Fruit fly (Drosophila melanogaster) whole organism, wandering third instar larva: ENCODE measurements around the gene CG31808.

ENCODE experiments used
- Abd-B ChIP-seq: fragments of >200 bp; optimal IDR thresholded peaks from 2 replicates; lab custom pipeline; 2017; ENCODE audit warnings: missing biosample characterization, missing genetic modification characterization
- CG32264 ChIP-seq: fragments of 200-800 bp; sonication (Bioruptor generic); optimal IDR thresholded peaks from 2 replicates; lab custom pipeline; 2016; ENCODE audit warnings: missing biosample characterization, missing genetic modification characterization
- CG9705 ChIP-seq: fragments of 200-800 bp; sonication (Bioruptor generic); optimal IDR thresholded peaks from 2 replicates; lab custom pipeline; 2018; ENCODE audit warnings: missing biosample characterization, mild to moderate bottlenecking, missing genetic modification characterization
- CrebA ChIP-seq: fragments of 200-800 bp; sonication (Bioruptor generic); optimal IDR thresholded peaks from 2 replicates; lab custom pipeline; 2016; ENCODE audit warnings: missing biosample characterization, mild to moderate bottlenecking, missing genetic modification characterization, borderline replicate concordance
- Dfd ChIP-seq: fragments of >200 bp; optimal IDR thresholded peaks from 2 replicates; lab custom pipeline; 2017; ENCODE audit warnings: missing biosample characterization, missing genetic modification characterization
- Dif ChIP-seq: fragments of 200-275, 200-300 bp; sonication (Bioruptor generic); optimal IDR thresholded peaks from 2 replicates; lab custom pipeline; 2018; ENCODE audit warnings: missing biosample characterization, missing genetic modification characterization; ENCODE audit not compliant: partially characterized antibody
- HLH106 ChIP-seq: fragments of 200-800 bp; optimal IDR thresholded peaks from 3 replicates; lab custom pipeline; 2019; ENCODE audit warnings: missing biosample characterization, mild to moderate bottlenecking, missing genetic modification characterization, moderate library complexity
- Hnf4 ChIP-seq: fragments of 200-800 bp; sonication (Bioruptor generic); optimal IDR thresholded peaks from 2 replicates; lab custom pipeline; 2016; ENCODE audit warnings: missing biosample characterization, mild to moderate bottlenecking, missing genetic modification characterization
- Hr78 ChIP-seq: fragments of >200 bp; optimal IDR thresholded peaks from 2 replicates; lab custom pipeline; 2017; ENCODE audit warnings: missing biosample characterization, missing genetic modification characterization
- Jra ChIP-seq: sonication (Bioruptor generic); optimal IDR thresholded peaks from 2 replicates; lab custom pipeline; 2016; ENCODE audit warnings: missing biosample characterization, missing genetic modification characterization
- Mio ChIP-seq: sonication (Bioruptor generic); optimal IDR thresholded peaks from 2 replicates; lab custom pipeline; 2016; ENCODE audit warnings: missing biosample characterization, missing genetic modification characterization
- Myc ChIP-seq: fragments of >200 bp; optimal IDR thresholded peaks from 2 replicates; lab custom pipeline; 2017
- OdsH ChIP-seq: fragments of 200-800 bp; sonication (Bioruptor generic); optimal IDR thresholded peaks from 2 replicates; lab custom pipeline; 2016; ENCODE audit warnings: missing biosample characterization, mild to moderate bottlenecking, missing genetic modification characterization
- Rel ChIP-seq, 2 experiments: fragments of 200-800 bp; sonication (Bioruptor generic) in 1 of 2; optimal IDR thresholded peaks; 2 replicates in 1 of 2; 3 replicates in 1 of 2; lab custom pipeline; 2016 to 2019; ENCODE audit warnings: mild to moderate bottlenecking in 2 of 2, missing biosample characterization in 2 of 2, missing genetic modification characterization in 2 of 2, moderate library complexity in 1 of 2
- Sp1 ChIP-seq: fragments of 200-800 bp; sonication (Bioruptor generic); optimal IDR thresholded peaks from 3 replicates; lab custom pipeline; 2019; ENCODE audit warnings: missing biosample characterization, mild to moderate bottlenecking, missing genetic modification characterization, moderate library complexity
- Vsx2 ChIP-seq: fragments of 200-300, 225-300 bp; sonication (Bioruptor generic); optimal IDR thresholded peaks from 2 replicates; lab custom pipeline; 2018; ENCODE audit warnings: missing biosample characterization, missing genetic modification characterization; ENCODE audit not compliant: partially characterized antibody
- br ChIP-seq: fragments of 200-800 bp; sonication (Bioruptor generic); optimal IDR thresholded peaks from 2 replicates; lab custom pipeline; 2016; ENCODE audit warnings: missing biosample characterization, missing genetic modification characterization
- brk ChIP-seq: fragments of 200-800 bp; sonication (Bioruptor generic); optimal IDR thresholded peaks from 2 replicates; lab custom pipeline; 2016; ENCODE audit warnings: missing biosample characterization, mild to moderate bottlenecking, missing genetic modification characterization
- dl ChIP-seq, 2 experiments: fragments of 175-275, 200-275 bp in 1 of 2; fragments of 200-275 bp in 1 of 2; sonication (Bioruptor generic); optimal IDR thresholded peaks; lab custom pipeline; 2018; ENCODE audit warnings: mild to moderate bottlenecking in 2 of 2, missing biosample characterization in 2 of 2, missing genetic modification characterization in 2 of 2, moderate library complexity in 2 of 2; ENCODE audit not compliant: partially characterized antibody in 2 of 2, insufficient read depth in 1 of 2
- dmrt93B ChIP-seq: fragments of 200-800 bp; sonication (Bioruptor generic); optimal IDR thresholded peaks from 2 replicates; lab custom pipeline; 2018; ENCODE audit warnings: missing biosample characterization, mild to moderate bottlenecking, missing genetic modification characterization
- dsf ChIP-seq: sonication (Bioruptor generic); optimal IDR thresholded peaks from 2 replicates; lab custom pipeline; 2016; ENCODE audit warnings: missing biosample characterization, missing genetic modification characterization, borderline replicate concordance
- ey ChIP-seq: fragments of 200-800 bp; sonication (Bioruptor generic); optimal IDR thresholded peaks from 2 replicates; lab custom pipeline; 2016; ENCODE audit warnings: missing biosample characterization, missing genetic modification characterization
- foxo ChIP-seq, 2 experiments: fragments of 200-800 bp; sonication (Bioruptor generic); optimal IDR thresholded peaks; 2 replicates in 1 of 2; 3 replicates in 1 of 2; lab custom pipeline; 2016 to 2017; ENCODE audit warnings: missing biosample characterization in 2 of 2, missing genetic modification characterization in 2 of 2
- fru ChIP-seq: fragments of 200-800 bp; sonication (Bioruptor generic); optimal IDR thresholded peaks from 3 replicates; lab custom pipeline; 2016; ENCODE audit warnings: missing biosample characterization, mild to moderate bottlenecking, missing genetic modification characterization
- h ChIP-seq: fragments of 200-800 bp; sonication (Bioruptor generic); optimal IDR thresholded peaks from 3 replicates; lab custom pipeline; 2016; ENCODE audit warnings: missing biosample characterization, mild to moderate bottlenecking, missing genetic modification characterization
- lola ChIP-seq: fragments of >200 bp; optimal IDR thresholded peaks from 2 replicates; lab custom pipeline; 2017; ENCODE audit warnings: missing biosample characterization, missing genetic modification characterization
- pan ChIP-seq: fragments of >200 bp; optimal IDR thresholded peaks from 2 replicates; lab custom pipeline; 2017
- psq ChIP-seq: fragments of 200-800 bp; sonication (Bioruptor generic); optimal IDR thresholded peaks from 3 replicates; lab custom pipeline; 2017; ENCODE audit warnings: missing biosample characterization, mild to moderate bottlenecking, missing genetic modification characterization, moderate library complexity
- rgr ChIP-seq: fragments of 200-800 bp; sonication (Bioruptor generic); optimal IDR thresholded peaks from 3 replicates; lab custom pipeline; 2016; ENCODE audit warnings: missing biosample characterization, mild to moderate bottlenecking, missing genetic modification characterization
- sage ChIP-seq: fragments of 200-800 bp; sonication (Bioruptor generic); optimal IDR thresholded peaks from 2 replicates; lab custom pipeline; 2016; ENCODE audit warnings: missing biosample characterization, mild to moderate bottlenecking, missing genetic modification characterization
- sv ChIP-seq: fragments of 200-800 bp; sonication (Bioruptor generic); optimal IDR thresholded peaks from 3 replicates; lab custom pipeline; 2016; ENCODE audit warnings: missing biosample characterization, missing genetic modification characterization
- tai ChIP-seq: sonication (Bioruptor generic); optimal IDR thresholded peaks from 2 replicates; lab custom pipeline; 2016; ENCODE audit warnings: missing biosample characterization, missing genetic modification characterization
- usp ChIP-seq: fragments of >200 bp; optimal IDR thresholded peaks from 2 replicates; lab custom pipeline; 2017; ENCODE audit warnings: missing biosample characterization, missing genetic modification characterization
- woc ChIP-seq: sonication (Bioruptor generic); optimal IDR thresholded peaks from 2 replicates; lab custom pipeline; 2016; ENCODE audit warnings: missing biosample characterization, mild to moderate bottlenecking, missing genetic modification characterization

CG31808 gene

dm6 chr2L:16706882-16707775 lies 8.9 kb downstream of the CG31808 start:
- TF ChIP-seq Rel (GFP tag; optimal IDR thresholded peaks at IDR 0.05; lab: Kevin White, UChicago) (no peak), Rel (tag; optimal IDR thresholded peaks at IDR 0.05; lab: Kevin White, UChicago) (no peak), Dfd (GFP tag; lab: Kevin White, UChicago) (no peak), woc (GFP tag; lab: Kevin White, UChicago) (no peak), CrebA (GFP tag; lab: Kevin White, UChicago) (no peak), CG32264 (GFP tag; lab: Kevin White, UChicago) (no peak), dl (GFP tag; optimal IDR thresholded peaks at IDR 0.05; lab: Kevin White, UChicago; ENCODE audit: insufficient read depth in 1 of 2, partially characterized antibody in 2 of 2) (no peak), br (no peak), usp (no peak), sage (GFP tag; lab: Kevin White, UChicago) (no peak), tai (GFP tag; lab: Kevin White, UChicago) (no peak), lola (GFP tag; lab: Kevin White, UChicago) (no peak), Sp1 (no peak), h (GFP tag; lab: Kevin White, UChicago) (no peak), CG9705 (no peak), Abd-B (GFP tag; lab: Kevin White, UChicago) (no peak)
- TF ChIP-seq, all 38 proteins: peak for 0

- peak; percentile 26 for TF ChIP-seq sv
- no peak for TF ChIP-seq usp
- TF ChIP-seq h (GFP tag; lab: Kevin White, UChicago) = peak; percentile 22
- no peak for TF ChIP-seq Myc
- TF ChIP-seq OdsH (GFP tag; lab: Kevin White, UChicago) = peak; percentile 1
- TF ChIP-seq br = peak; percentile 6
- TF ChIP-seq Mio (GFP tag; lab: Kevin White, UChicago) = no peak
- no peak for TF ChIP-seq HLH106 (tag; lab: Kevin White, UChicago)
- TF ChIP-seq CG9705 = no peak
- no peak for TF ChIP-seq pan (lab: Kevin White, UChicago)
- peak; percentile 48 for TF ChIP-seq rgr (GFP tag; lab: Kevin White, UChicago)
- no peak for TF ChIP-seq Hr78
- peak; percentile 8 for TF ChIP-seq fru
- no peak for TF ChIP-seq CrebA (GFP tag; lab: Kevin White, UChicago)
- TF ChIP-seq tai (GFP tag; lab: Kevin White, UChicago) = no peak
- TF ChIP-seq ey (GFP tag; lab: Kevin White, UChicago) = peak; percentile 21
- TF ChIP-seq Hnf4 (GFP tag; lab: Kevin White, UChicago) = peak; percentile 20
These were observed 12.2 kb downstream of the CG31808 start for dm6 chr2L:16703753-16704152.

dm6 chr2L:16703008-16703510 lies 12.9 kb downstream of the CG31808 start:
- TF ChIP-seq foxo (GFP tag; optimal IDR thresholded peaks at IDR 0.05; lab: Kevin White, UChicago) (no peak), Hnf4 (GFP tag; lab: Kevin White, UChicago) (peak; percentile 21)

- TF ChIP-seq dl (GFP tag; optimal IDR thresholded peaks at IDR 0.05; lab: Kevin White, UChicago; ENCODE audit: insufficient read depth in 1 of 2, partially characterized antibody in 2 of 2) (no peak), CG32264 (GFP tag; lab: Kevin White, UChicago) (no peak)
- TF ChIP-seq, all 38 proteins: peak for 0
These were observed 25.4 kb downstream of the CG31808 start for dm6 chr2L:16690619-16690908.

dm6 chr2L:16689800-16690618 lies 26.0 kb downstream of the CG31808 start:
- TF ChIP-seq foxo (GFP tag; optimal IDR thresholded peaks at IDR 0.05; lab: Kevin White, UChicago) = peak in 1 of 2 experiments; percentile 28
- TF ChIP-seq Dif (GFP tag; lab: Kevin White, UChicago) = peak; percentile 41
- TF ChIP-seq Hnf4 (GFP tag; lab: Kevin White, UChicago) = peak; percentile 30
- no peak for TF ChIP-seq dmrt93B
- TF ChIP-seq ey (GFP tag; lab: Kevin White, UChicago) = peak; percentile 67
- peak; percentile 19 for TF ChIP-seq br
- TF ChIP-seq rgr (GFP tag; lab: Kevin White, UChicago) = peak; percentile 48
- TF ChIP-seq brk (GFP tag; lab: Kevin White, UChicago) = no peak
- TF ChIP-seq Rel (GFP tag; optimal IDR thresholded peaks at IDR 0.05; lab: Kevin White, UChicago) = peak; percentile 51
- no peak for TF ChIP-seq Rel (tag; optimal IDR thresholded peaks at IDR 0.05; lab: Kevin White, UChicago)
- TF ChIP-seq woc (GFP tag; lab: Kevin White, UChicago) = peak; percentile 74
- peak; percentile 19 for TF ChIP-seq CG32264 (GFP tag; lab: Kevin White, UChicago)
- no peak for TF ChIP-seq Vsx2 (GFP tag; lab: Kevin White, UChicago)
- no peak for TF ChIP-seq sv
- peak; percentile 25 to 65 for TF ChIP-seq dl (GFP tag; optimal IDR thresholded peaks at IDR 0.05; lab: Kevin White, UChicago; ENCODE audit: insufficient read depth in 1 of 2, partially characterized antibody in 2 of 2)
- TF ChIP-seq dsf (GFP tag; lab: Kevin White, UChicago) = no peak
- peak; percentile 30 for TF ChIP-seq Jra (GFP tag; lab: Kevin White, UChicago)
- TF ChIP-seq h (GFP tag; lab: Kevin White, UChicago) = peak; percentile 73
- peak; percentile 59 for TF ChIP-seq fru
- peak; percentile 44 for TF ChIP-seq OdsH (GFP tag; lab: Kevin White, UChicago)
- TF ChIP-seq CrebA (GFP tag; lab: Kevin White, UChicago) = no peak
- peak; percentile 96 for TF ChIP-seq psq (GFP tag; lab: Kevin White, UChicago)
- TF ChIP-seq Sp1 = peak; percentile 4
- TF ChIP-seq, all 38 proteins: peak for 16
